Worm (Caenorhabditis elegans): ENCODE measurements around the gene EEED8.15.

- no peak for TF ChIP-seq ceh-31 (tag; optimal IDR thresholded peaks at IDR 0.05)
- no peak for TF ChIP-seq hlh-8 (tag; optimal IDR thresholded peaks at IDR 0.05)
- TF ChIP-seq ets-4 (tag; optimal IDR thresholded peaks at IDR 0.05): no peak
- no peak for TF ChIP-seq lin-11 (tag; optimal IDR thresholded peaks at IDR 0.05)
Measured at ce11 chrII:5377467-5378238, 41.4 kb upstream of the EEED8.15 start, which contains the start of gene prdx-2.
